Worm (Caenorhabditis elegans) whole organism, mixed stage, embryonic: ENCODE results near the gene F58H1.2.

Experiments
- M03D4.4 ChIP-seq: sonication (generic microtip); optimal IDR thresholded peaks from 2 replicates; lab custom pipeline; 2017; ENCODE audit warnings: mild to moderate bottlenecking, missing genetic modification characterization, missing compliant biosample characterization
- blmp-1 ChIP-seq: fragments of 150-350 bp; optimal IDR thresholded peaks from 2 replicates; lab custom pipeline; 2014; ENCODE audit warnings: missing biosample characterization, missing genetic modification characterization
- flh-1 ChIP-seq: fragments of 200-800 bp; sonication (Bioruptor generic); optimal IDR thresholded peaks from 2 replicates; lab custom pipeline; 2018; ENCODE audit warnings: mild to moderate bottlenecking, missing genetic modification characterization, moderate library complexity, missing compliant biosample characterization
- lin-13 ChIP-seq: fragments of 150-350 bp; optimal IDR thresholded peaks from 2 replicates; lab custom pipeline; 2014; ENCODE audit warnings: missing biosample characterization, missing genetic modification characterization
- lsy-2 ChIP-seq: fragments of 150-350 bp; optimal IDR thresholded peaks from 2 replicates; lab custom pipeline; 2014; ENCODE audit warnings: missing biosample characterization, missing genetic modification characterization
- mab-5 ChIP-seq: fragments of 150-350 bp; optimal IDR thresholded peaks from 2 replicates; lab custom pipeline; 2014; ENCODE audit warnings: missing biosample characterization, missing genetic modification characterization
- nhr-2 ChIP-seq: fragments of 150-350 bp; optimal IDR thresholded peaks from 2 replicates; lab custom pipeline; 2014; ENCODE audit warnings: missing biosample characterization, missing genetic modification characterization
- pha-4 ChIP-seq: fragments of 150-350 bp; optimal IDR thresholded peaks from 2 replicates; lab custom pipeline; 2018; ENCODE audit warnings: missing biosample characterization, missing genetic modification reagents, missing genetic modification characterization
- snpc-4 ChIP-seq: fragments of 150-350 bp; optimal IDR thresholded peaks from 2 replicates; lab custom pipeline; 2014; ENCODE audit warnings: missing biosample characterization, missing genetic modification characterization
- unc-39 ChIP-seq: fragments of 150-350 bp; optimal IDR thresholded peaks from 2 replicates; lab custom pipeline; 2014; ENCODE audit warnings: missing biosample characterization, missing genetic modification characterization
- unc-62 ChIP-seq: fragments of 150-350 bp; optimal IDR thresholded peaks from 2 replicates; lab custom pipeline; 2014; ENCODE audit warnings: missing biosample characterization, missing genetic modification reagents, missing genetic modification characterization

DNA sequence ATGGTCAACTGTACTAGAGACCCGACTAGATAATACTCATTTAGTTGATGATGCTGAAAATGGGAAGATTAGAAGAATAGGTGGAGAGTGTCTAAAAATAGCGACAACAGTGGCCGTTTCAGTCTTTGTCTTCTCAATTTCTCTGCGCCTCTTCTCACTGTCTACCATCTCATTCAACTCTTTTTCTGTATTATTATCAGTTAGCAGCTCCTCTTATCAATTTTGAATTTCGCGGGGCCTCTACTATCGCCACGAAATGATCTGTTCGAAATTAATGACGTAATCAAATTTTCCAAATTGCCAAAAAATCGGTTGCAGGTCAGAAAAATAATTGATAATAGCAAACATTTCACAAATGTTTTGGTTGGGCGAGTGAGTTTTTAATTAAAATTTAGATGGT is 12.8 kb downstream of the F58H1.2 start:
- TF ChIP-seq unc-62 (GFP tag; lab: Kevin White, UChicago), result no peak
- TF ChIP-seq nhr-2, result no peak
- no peak for TF ChIP-seq pha-4 (tag; lab: Kevin White, UChicago)
- TF ChIP-seq blmp-1, result no peak
- TF ChIP-seq unc-39 (tag; lab: Kevin White, UChicago), result no peak
- TF ChIP-seq snpc-4, result no peak
- no peak for TF ChIP-seq lsy-2 (tag; lab: Kevin White, UChicago)
- TF ChIP-seq flh-1 (GFP tag; lab: Kevin White, UChicago), result no peak
- no peak for TF ChIP-seq lin-13 (tag; lab: Kevin White, UChicago)
- no peak for TF ChIP-seq mab-5 (tag; lab: Kevin White, UChicago)
- no peak for TF ChIP-seq M03D4.4 (tag; lab: Kevin White, UChicago)
